Fruit fly (Drosophila melanogaster) whole organism, embryonic: ENCODE measurements around the gene asl.

ENCODE experiments used
- CG13287 ChIP-seq: fragments of 200-800 bp; sonication (Bioruptor generic); IDR thresholded peaks from 2 replicates; pipeline ENCODE4 v1.3.6; 2022; ENCODE audit warnings: missing biosample characterization, missing genetic modification characterization; ENCODE audit not compliant: partially characterized antibody
- CG16863 ChIP-seq: fragments of 200-800 bp; sonication (Bioruptor generic); optimal IDR thresholded peaks from 3 replicates; lab custom pipeline; 2016; ENCODE audit warnings: missing biosample characterization, missing genetic modification characterization
- CG17912 ChIP-seq: fragments of 200-800 bp; sonication (Bioruptor generic); optimal IDR thresholded peaks from 2 replicates; lab custom pipeline; 2018; ENCODE audit warnings: missing biosample characterization, mild to moderate bottlenecking, missing genetic modification characterization
- CG18476 ChIP-seq: fragments of 200-800 bp; sonication (Bioruptor generic); optimal IDR thresholded peaks from 2 replicates; lab custom pipeline; 2016; ENCODE audit warnings: missing biosample characterization, mild to moderate bottlenecking, missing genetic modification characterization
- CG18599 ChIP-seq: fragments of 200-800 bp; sonication (Bioruptor generic); optimal IDR thresholded peaks from 3 replicates; lab custom pipeline; 2017; ENCODE audit warnings: missing biosample characterization, missing genetic modification characterization, mild to moderate bottlenecking, moderate library complexity, missing genetic modification reagents
- CG3281 ChIP-seq: fragments of 200-800 bp; sonication (Bioruptor generic); optimal IDR thresholded peaks from 3 replicates; lab custom pipeline; 2017; ENCODE audit warnings: missing biosample characterization, mild to moderate bottlenecking, missing genetic modification characterization
- CG3407 ChIP-seq: fragments of 200-800 bp; sonication (Bioruptor generic); optimal IDR thresholded peaks from 2 replicates; lab custom pipeline; 2018; ENCODE audit warnings: missing biosample characterization, mild to moderate bottlenecking, missing genetic modification characterization
- CG34376 ChIP-seq: fragments of 200-800 bp; sonication (Bioruptor generic); optimal IDR thresholded peaks from 2 replicates; lab custom pipeline; 2018; ENCODE audit warnings: missing biosample characterization, mild to moderate bottlenecking, missing genetic modification characterization
- CG42726 ChIP-seq: fragments of 200-800 bp; sonication (Bioruptor generic); IDR thresholded peaks from 2 replicates; pipeline ENCODE4 v1.3.6; 2022; ENCODE audit warnings: missing biosample characterization, missing genetic modification characterization; ENCODE audit not compliant: partially characterized antibody
- CG4404 ChIP-seq: fragments of 200-800 bp; sonication (Bioruptor generic); IDR thresholded peaks from 2 replicates; pipeline ENCODE4 v1.3.6; 2022; ENCODE audit warnings: missing biosample characterization, missing genetic modification characterization
- CG6683 ChIP-seq: fragments of 200-800 bp; sonication (Bioruptor generic); optimal IDR thresholded peaks from 2 replicates; lab custom pipeline; 2017; ENCODE audit warnings: missing biosample characterization, mild to moderate bottlenecking, missing genetic modification characterization, missing genetic modification reagents
- CG8924 ChIP-seq: fragments of 200-800 bp; optimal IDR thresholded peaks from 3 replicates; lab custom pipeline; 2019; ENCODE audit warnings: missing biosample characterization, mild to moderate bottlenecking, missing genetic modification characterization, moderate library complexity
- CG9797 ChIP-seq: fragments of 200-800 bp; sonication (Bioruptor generic); optimal IDR thresholded peaks from 3 replicates; lab custom pipeline; 2018; ENCODE audit warnings: missing biosample characterization, mild to moderate bottlenecking, missing genetic modification characterization
- CG9817 ChIP-seq: fragments of 200-800 bp; sonication (Bioruptor generic); optimal IDR thresholded peaks from 2 replicates; lab custom pipeline; 2018; ENCODE audit warnings: missing biosample characterization, mild to moderate bottlenecking, missing genetic modification characterization, moderate library complexity
- Dbx ChIP-seq: fragments of 200-800 bp; sonication (Bioruptor generic); IDR thresholded peaks from 3 replicates; pipeline ENCODE4 v1.3.6; 2022; ENCODE audit warnings: missing biosample characterization, missing genetic modification characterization
- Deaf1 ChIP-seq: fragments of 200-800 bp; optimal IDR thresholded peaks from 3 replicates; lab custom pipeline; 2019; ENCODE audit warnings: missing biosample characterization, mild to moderate bottlenecking, missing genetic modification characterization, moderate library complexity
- Dek ChIP-seq: fragments of 200-800 bp; sonication (Bioruptor generic); optimal IDR thresholded peaks from 3 replicates; lab custom pipeline; 2019; ENCODE audit warnings: missing biosample characterization, mild to moderate bottlenecking, missing genetic modification characterization, moderate library complexity
- Drgx ChIP-seq: fragments of 200-800 bp; sonication (Bioruptor generic); IDR thresholded peaks from 2 replicates; pipeline ENCODE4 v1.3.6; 2022; ENCODE audit warnings: missing biosample characterization, missing genetic modification characterization
- Fer1 ChIP-seq: fragments of 200-800 bp; sonication (Bioruptor generic); optimal IDR thresholded peaks from 2 replicates; lab custom pipeline; 2017; ENCODE audit warnings: missing biosample characterization, mild to moderate bottlenecking, missing genetic modification characterization
- GATAe ChIP-seq: fragments of 200-800 bp; sonication (Bioruptor generic); conservative IDR thresholded peaks from 2 replicates; pipeline ENCODE4 v1.3.6; 2022; ENCODE audit warnings: missing biosample characterization, missing genetic modification characterization
- Gsc ChIP-seq: fragments of 200-800 bp; sonication (Bioruptor generic); IDR thresholded peaks from 2 replicates; pipeline ENCODE4 v1.3.6; 2022; ENCODE audit warnings: missing biosample characterization, missing genetic modification characterization
- Max ChIP-seq: fragments of 200-800 bp; sonication (Bioruptor generic); optimal IDR thresholded peaks from 2 replicates; lab custom pipeline; 2016; ENCODE audit warnings: missing biosample characterization, mild to moderate bottlenecking, missing genetic modification characterization
- Mes4 ChIP-seq: fragments of 200-800 bp; sonication (Bioruptor generic); optimal IDR thresholded peaks from 2 replicates; lab custom pipeline; 2016; ENCODE audit warnings: missing biosample characterization, missing genetic modification characterization
- Side ChIP-seq: fragments of 200-800 bp; sonication (Bioruptor generic); optimal IDR thresholded peaks from 2 replicates; lab custom pipeline; 2016; ENCODE audit warnings: missing biosample characterization, missing genetic modification characterization
- Sox100B ChIP-seq: fragments of 200-800 bp; sonication (Bioruptor generic); optimal IDR thresholded peaks from 3 replicates; lab custom pipeline; 2018; ENCODE audit warnings: missing biosample characterization, mild to moderate bottlenecking, missing genetic modification characterization
- Xrp1 ChIP-seq: fragments of 200-800 bp; sonication (Bioruptor generic); IDR thresholded peaks from 2 replicates; pipeline ENCODE4 v1.3.6; 2022; ENCODE audit warnings: missing biosample characterization, missing genetic modification characterization
- bigmax ChIP-seq: fragments of 200-800 bp; sonication (Bioruptor generic); optimal IDR thresholded peaks from 2 replicates; lab custom pipeline; 2018; ENCODE audit warnings: missing biosample characterization, mild to moderate bottlenecking, missing genetic modification characterization
- dpn ChIP-seq, 2 experiments: fragments of 200-800 bp; sonication (Bioruptor generic); optimal IDR thresholded peaks; 3 replicates each; lab custom pipeline; 2016; ENCODE audit warnings: missing biosample characterization in 2 of 2, missing genetic modification characterization in 2 of 2
- eve ChIP-seq, 2 experiments: fragments of >200 bp; optimal IDR thresholded peaks; 2 replicates each; lab custom pipeline; 2017; ENCODE audit warnings: missing biosample characterization in 2 of 2, missing genetic modification characterization in 2 of 2
- fu2 ChIP-seq: fragments of 200-800 bp; sonication (Bioruptor generic); optimal IDR thresholded peaks from 2 replicates; lab custom pipeline; 2016; ENCODE audit warnings: missing biosample characterization, missing genetic modification characterization
- grau ChIP-seq: fragments of 200-800 bp; optimal IDR thresholded peaks from 3 replicates; lab custom pipeline; 2019; ENCODE audit warnings: missing biosample characterization, mild to moderate bottlenecking, missing genetic modification characterization, moderate library complexity
- grn ChIP-seq: fragments of 200-800 bp; sonication (Bioruptor generic); optimal IDR thresholded peaks from 3 replicates; lab custom pipeline; 2017; ENCODE audit warnings: missing biosample characterization, missing genetic modification characterization
- jigr1 ChIP-seq: fragments of 200-800 bp; sonication (Bioruptor generic); IDR thresholded peaks from 3 replicates; pipeline ENCODE4 v1.3.6; 2022; ENCODE audit warnings: missing biosample characterization, missing genetic modification characterization
- kni ChIP-seq: fragments of 200-800 bp; sonication (Bioruptor generic); optimal IDR thresholded peaks from 3 replicates; lab custom pipeline; 2017; ENCODE audit warnings: mild to moderate bottlenecking, missing biosample characterization, missing genetic modification reagents, missing genetic modification characterization
- mirr ChIP-seq: fragments of 200-800 bp; sonication (Bioruptor generic); optimal IDR thresholded peaks from 3 replicates; lab custom pipeline; 2018; ENCODE audit warnings: missing biosample characterization, mild to moderate bottlenecking, missing genetic modification characterization
- nerfin-2 ChIP-seq: fragments of 200-800 bp; sonication (Bioruptor generic); IDR thresholded peaks from 2 replicates; pipeline ENCODE4 v1.3.6; 2022; ENCODE audit warnings: missing biosample characterization, missing genetic modification characterization; ENCODE audit not compliant: partially characterized antibody
- nmo ChIP-seq: fragments of 200-800 bp; sonication (Bioruptor generic); optimal IDR thresholded peaks from 2 replicates; lab custom pipeline; 2018; ENCODE audit warnings: missing biosample characterization, mild to moderate bottlenecking, missing genetic modification characterization, moderate library complexity
- pita ChIP-seq: fragments of 200-800 bp; sonication (Bioruptor generic); optimal IDR thresholded peaks from 2 replicates; lab custom pipeline; 2017; ENCODE audit warnings: missing biosample characterization, mild to moderate bottlenecking, missing genetic modification characterization
- ranshi ChIP-seq: fragments of 200-800 bp; sonication (Bioruptor generic); IDR thresholded peaks from 2 replicates; pipeline ENCODE4 v1.3.6; 2022; ENCODE audit warnings: missing biosample characterization, missing genetic modification characterization
- run ChIP-seq: fragments of 200-800 bp; sonication (Bioruptor generic); optimal IDR thresholded peaks from 3 replicates; lab custom pipeline; 2018; ENCODE audit warnings: missing biosample characterization, mild to moderate bottlenecking, missing genetic modification characterization
- sc ChIP-seq, 3 experiments: fragments of >200 bp in 2 of 3; fragments of 200-800 bp in 1 of 3; sonication (Bioruptor generic) in 1 of 3; optimal IDR thresholded peaks; 2 replicates in 2 of 3; 3 replicates in 1 of 3; lab custom pipeline; 2017; ENCODE audit warnings: mild to moderate bottlenecking in 1 of 3, missing biosample characterization in 1 of 3, missing genetic modification characterization in 1 of 3, missing genetic modification reagents in 1 of 3
- sens ChIP-seq: fragments of 200-800 bp; sonication (Bioruptor generic); peaks from one replicate; lab custom pipeline; 2016; ENCODE audit warnings: missing biosample characterization, missing genetic modification characterization
- sisA ChIP-seq: fragments of 200-800 bp; sonication (Bioruptor generic); IDR thresholded peaks from 2 replicates; pipeline ENCODE4 v1.3.6; 2022; ENCODE audit warnings: missing biosample characterization, missing genetic modification characterization
- tap ChIP-seq: fragments of 200-800 bp; optimal IDR thresholded peaks from 3 replicates; lab custom pipeline; 2019; ENCODE audit warnings: missing biosample characterization, mild to moderate bottlenecking, missing genetic modification characterization, moderate library complexity
- tin ChIP-seq: fragments of 200-800 bp; sonication (Bioruptor generic); optimal IDR thresholded peaks from 3 replicates; lab custom pipeline; 2016; ENCODE audit warnings: missing biosample characterization, missing genetic modification characterization
- trem ChIP-seq: fragments of 200-800 bp; optimal IDR thresholded peaks from 3 replicates; lab custom pipeline; 2019; ENCODE audit warnings: missing biosample characterization, mild to moderate bottlenecking, missing genetic modification characterization, moderate library complexity
- tup ChIP-seq: fragments of 200-800 bp; sonication (Bioruptor generic); optimal IDR thresholded peaks from 2 replicates; lab custom pipeline; 2016; ENCODE audit warnings: missing biosample characterization, mild to moderate bottlenecking, missing genetic modification characterization, moderate library complexity
- zf30C ChIP-seq: fragments of 200-800 bp; sonication (Bioruptor generic); optimal IDR thresholded peaks from 3 replicates; lab custom pipeline; 2018; ENCODE audit warnings: missing biosample characterization, mild to moderate bottlenecking, missing genetic modification characterization

Gene asl

dm6 chr3R:5648569-5649476 lies 42.5 kb upstream of the asl start, which contains the start of the genes MTA1-like and Sec23 (continued):
- TF ChIP-seq GATAe (GFP tag; lab: Robert Waterston, UW) (no peak), Mes4 (no peak), CG6683 (GFP tag; lab: Kevin White, UChicago) (no peak), tap (tag; lab: Kevin White, UChicago) (peak; percentile 46), grau (peak; percentile 63), CG3281 (GFP tag; lab: Kevin White, UChicago) (peak; percentile 4), CG17912 (GFP tag; lab: Kevin White, UChicago) (peak; percentile 8), Dbx (GFP tag; lab: Robert Waterston, UW) (0 out of 3 replicates have a peak, but pooled peaks have one; percentile 20), CG9817 (tag; lab: Kevin White, UChicago) (peak; percentile 47), Sox100B (GFP tag; lab: Kevin White, UChicago) (peak; percentile 67), Dek (peak; percentile 58), nmo (peak; percentile 79), CG18476 (peak; percentile 11), tup (GFP tag; lab: Kevin White, UChicago) (peak; percentile 51), CG8924 (tag; lab: Kevin White, UChicago) (peak; percentile 71), dpn (GFP tag; optimal IDR thresholded peaks at IDR 0.05; lab: Kevin White, UChicago) (peak; percentile 42 to 58), nerfin-2 (peak; percentile 85), eve (GFP tag; optimal IDR thresholded peaks at IDR 0.05; lab: Kevin White, UChicago) (no peak), grn (GFP tag; lab: Kevin White, UChicago) (peak; percentile 30), fu2 (GFP tag; lab: Kevin White, UChicago) (peak; percentile 12), CG4404 (GFP tag; lab: Robert Waterston, UW) (peak; percentile 35; the same call in 1 of the 2 replicates), pita (GFP tag; lab: Kevin White, UChicago) (no peak), ranshi (0 out of 2 replicates have a peak, but pooled peaks have one; percentile 19), sisA (GFP tag; lab: Robert Waterston, UW) (peak; percentile 55), Fer1 (GFP tag; lab: Kevin White, UChicago) (peak; percentile 11), zf30C (GFP tag; lab: Kevin White, UChicago) (no peak), CG13287 (GFP tag; lab: Robert Waterston, UW) (peak; percentile 90), sens (GFP tag; lab: Kevin White, UChicago) (peak; percentile 81), CG34376 (GFP tag; lab: Kevin White, UChicago) (peak; percentile 46), kni (GFP tag; lab: Kevin White, UChicago) (peak; percentile 14), CG3407 (peak; percentile 10), Max (GFP tag; lab: Kevin White, UChicago) (peak; percentile 50), CG9797 (GFP tag; lab: Kevin White, UChicago) (peak; percentile 35), CG42726 (GFP tag; lab: Robert Waterston, UW) (peak; percentile 75), Deaf1 (peak; percentile 19), CG16863 (GFP tag; lab: Kevin White, UChicago) (no peak), trem (tag; lab: Kevin White, UChicago) (peak; percentile 75), bigmax (no peak), Drgx (GFP tag; lab: Robert Waterston, UW) (no peak), Side (GFP tag; lab: Kevin White, UChicago) (no peak), Xrp1 (GFP tag; lab: Robert Waterston, UW) (no peak), tin (GFP tag; lab: Kevin White, UChicago) (peak; percentile 57), sc (optimal IDR thresholded peaks at IDR 0.05; lab: Kevin White, UChicago) (no peak), sc (GFP tag; optimal IDR thresholded peaks at IDR 0.05; lab: Kevin White, UChicago) (peak; percentile 35), Gsc (GFP tag; lab: Robert Waterston, UW) (no peak), run (tag; lab: Kevin White, UChicago) (no peak), mirr (no peak), jigr1 (GFP tag; lab: Robert Waterston, UW) (peak; percentile 79; the same call in 2 of the 3 replicates), CG18599 (peak; percentile 38)
